Fruit fly (Drosophila melanogaster): ENCODE data around the gene CG6296.

DNA sequence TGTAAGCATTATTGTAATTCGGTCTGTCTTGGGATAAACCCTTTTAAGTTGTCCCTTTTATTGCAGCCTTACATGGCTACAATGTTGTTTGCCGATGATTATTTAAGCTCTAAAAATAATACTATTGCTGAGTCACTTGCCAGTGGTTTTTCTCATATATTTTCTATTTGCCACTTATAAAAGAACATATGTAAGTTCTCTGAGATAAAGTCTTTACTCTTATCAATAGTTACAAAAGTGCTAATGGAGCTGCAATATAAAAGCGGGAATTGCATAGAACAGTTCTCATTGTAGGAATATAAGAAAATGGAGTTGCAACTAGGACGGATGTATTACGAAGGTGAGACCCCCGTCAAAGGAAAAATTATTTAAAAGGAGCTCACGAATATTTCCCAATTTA, 5.8 kb downstream of the CG6296 start, which contains the start of gene CG31077:
- TF ChIP-seq ttk (optimal IDR thresholded peaks at IDR 0.05) (no peak), insv (optimal IDR thresholded peaks at IDR 0.05) (no peak), psq (optimal IDR thresholded peaks at IDR 0.05) (no peak), Sin3A (optimal IDR thresholded peaks at IDR 0.05) (no peak)
